Worm (Caenorhabditis elegans) whole organism, young adult: ENCODE data around the gene srx-80.

ENCODE experiments used
- T26A5.8 ChIP-seq: sonication (generic microtip); optimal IDR thresholded peaks from 2 replicates; lab custom pipeline; 2016; ENCODE audit warnings: missing genetic modification characterization, missing compliant biosample characterization
- attf-3 ChIP-seq: fragments of 200-800 bp; sonication (Bioruptor generic); conservative IDR thresholded peaks from 2 replicates; pipeline ENCODE4 v1.3.6; 2022; ENCODE audit warnings: missing genetic modification reagents, missing genetic modification characterization, missing compliant biosample characterization
- lsl-1 ChIP-seq: fragments of 200-800 bp; sonication (Bioruptor generic); optimal IDR thresholded peaks from 2 replicates; lab custom pipeline; 2018; ENCODE audit warnings: mild to moderate bottlenecking, missing genetic modification characterization, moderate library complexity, missing compliant biosample characterization
- madf-10 ChIP-seq: sonication (generic microtip); optimal IDR thresholded peaks from 2 replicates; lab custom pipeline; 2016; ENCODE audit warnings: mild to moderate bottlenecking, missing genetic modification characterization, missing compliant biosample characterization
- mxl-1 ChIP-seq: sonication (generic microtip); optimal IDR thresholded peaks from 2 replicates; lab custom pipeline; 2016; ENCODE audit warnings: missing genetic modification characterization, missing compliant biosample characterization
- snpc-4 ChIP-seq, 5 experiments: fragments of 150-350 bp in 1 of 5; sonication (generic microtip) in 4 of 5; optimal IDR thresholded peaks; 2 replicates each; lab custom pipeline; 2014 to 2018; ENCODE audit warnings: missing genetic modification characterization in 5 of 5, missing biosample characterization in 3 of 5, antibody characterized with exemption in 2 of 5, mild to moderate bottlenecking in 2 of 5, missing compliant biosample characterization in 2 of 5, missing genotype in 2 of 5, moderate library complexity in 2 of 5, missing genetic modification reagents in 1 of 5
- unc-130 ChIP-seq: sonication (generic microtip); optimal IDR thresholded peaks from 2 replicates; lab custom pipeline; 2016; ENCODE audit warnings: missing genetic modification reagents, missing genetic modification characterization, missing compliant biosample characterization
- unc-62 ChIP-seq: fragments of 150-350 bp; optimal IDR thresholded peaks from 2 replicates; lab custom pipeline; 2014; ENCODE audit warnings: missing biosample characterization, missing genetic modification reagents, missing genetic modification characterization
- ztf-26 ChIP-seq: sonication (generic microtip); optimal IDR thresholded peaks from 2 replicates; lab custom pipeline; 2017; ENCODE audit warnings: missing genetic modification characterization, missing compliant biosample characterization

DNA sequence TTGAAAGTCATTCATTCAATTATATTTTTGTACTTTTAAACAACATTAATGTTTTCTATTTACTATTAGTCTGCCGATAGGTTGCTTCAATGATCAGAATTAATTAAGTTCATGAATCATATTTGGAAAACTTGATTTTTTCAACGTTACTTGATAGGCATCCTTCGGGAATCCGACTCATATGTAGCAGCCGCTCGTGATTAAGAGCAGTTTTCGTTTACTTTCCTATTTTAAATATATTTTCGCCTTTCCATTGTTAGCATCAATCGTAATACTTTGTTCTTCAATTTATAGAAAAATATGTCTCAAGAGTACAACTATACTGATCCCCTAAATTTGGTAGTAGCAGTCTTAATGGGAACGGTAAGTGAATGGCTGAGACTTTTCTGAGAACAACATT is 12.7 kb upstream of the srx-80 start, which contains the start of gene srx-90:
- TF ChIP-seq snpc-4 (GFP tag; optimal IDR thresholded peaks at IDR 0.05; lab: Kevin White, UChicago), result no peak
- TF ChIP-seq snpc-4 (tag; optimal IDR thresholded peaks at IDR 0.05; lab: Kevin White, UChicago), result no peak
- no peak for TF ChIP-seq unc-62 (GFP tag; lab: Kevin White, UChicago)
- no peak for TF ChIP-seq T26A5.8 (tag; lab: Kevin White, UChicago)
- no peak for TF ChIP-seq lsl-1 (GFP tag; lab: Kevin White, UChicago)
- no peak for TF ChIP-seq mxl-1 (tag; lab: Kevin White, UChicago)
- no peak for TF ChIP-seq unc-130
- TF ChIP-seq ztf-26 (tag; lab: Kevin White, UChicago), result no peak
- TF ChIP-seq attf-3 (GFP tag; lab: Robert Waterston, UW), result no peak
- no peak for TF ChIP-seq madf-10 (tag; lab: Kevin White, UChicago)
